Worm (Caenorhabditis elegans): Measurements from ENCODE around the gene B0524.2.

The B0524.2 gene

DNA sequence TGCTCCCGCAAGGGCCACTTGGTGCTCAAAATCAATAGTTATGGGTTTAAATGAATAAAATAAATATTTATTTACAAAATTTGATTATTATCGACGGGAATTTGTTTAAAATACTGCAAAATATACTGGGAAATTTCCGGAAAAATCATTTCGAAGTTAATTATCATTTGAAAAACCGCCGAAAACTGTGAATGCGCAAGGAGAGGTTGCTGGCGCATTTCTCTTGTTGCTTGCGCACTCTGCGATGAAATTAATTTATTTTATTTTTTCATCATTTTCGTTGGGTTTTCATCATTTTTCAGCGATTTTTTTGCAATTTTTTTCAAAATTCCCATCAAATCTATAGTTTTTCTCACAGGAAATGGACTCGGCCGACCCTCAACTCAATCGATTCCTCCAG, 34.3 kb upstream of the B0524.2 start, which contains the start of gene ddp-1 (continued):
- TF ChIP-seq unc-39 (tag; optimal IDR thresholded peaks at IDR 0.05) (no peak), aly-2 (tag; optimal IDR thresholded peaks at IDR 0.05) (peak; percentile 70), tbx-2 (tag; optimal IDR thresholded peaks at IDR 0.05) (peak; percentile 93), snpc-4 (tag; optimal IDR thresholded peaks at IDR 0.05) (peak; percentile 86), nhr-67 (tag; optimal IDR thresholded peaks at IDR 0.05) (no peak), nhr-28 (tag; optimal IDR thresholded peaks at IDR 0.05) (peak; percentile 75), nhr-25 (tag; optimal IDR thresholded peaks at IDR 0.05) (peak; percentile 76), elt-2 (tag; optimal IDR thresholded peaks at IDR 0.05) (peak; percentile 66), daf-12 (tag; optimal IDR thresholded peaks at IDR 0.05) (peak; percentile 4), nfya-1 (tag; optimal IDR thresholded peaks at IDR 0.05; ENCODE audit: insufficient read depth) (peak; percentile 94), nhr-12 (tag; optimal IDR thresholded peaks at IDR 0.05) (no peak), elt-1 (tag; optimal IDR thresholded peaks at IDR 0.05) (peak; percentile 38), lin-39 (tag; optimal IDR thresholded peaks at IDR 0.05) (peak; percentile 73), fkh-2 (tag; optimal IDR thresholded peaks at IDR 0.05) (no peak), zag-1 (tag; optimal IDR thresholded peaks at IDR 0.05) (peak; percentile 45), ZK546.5 (tag; optimal IDR thresholded peaks at IDR 0.05) (peak; percentile 64), lsy-12 (tag; optimal IDR thresholded peaks at IDR 0.05) (peak; percentile 93), nhr-11 (tag; optimal IDR thresholded peaks at IDR 0.05) (peak; percentile 50), nhr-237 (tag; optimal IDR thresholded peaks at IDR 0.05) (no peak), nhr-23 (tag; optimal IDR thresholded peaks at IDR 0.05) (peak; percentile 98), ztf-11 (tag; optimal IDR thresholded peaks at IDR 0.05) (no peak), jun-1 (tag; optimal IDR thresholded peaks at IDR 0.05) (peak; percentile 88)

DNA sequence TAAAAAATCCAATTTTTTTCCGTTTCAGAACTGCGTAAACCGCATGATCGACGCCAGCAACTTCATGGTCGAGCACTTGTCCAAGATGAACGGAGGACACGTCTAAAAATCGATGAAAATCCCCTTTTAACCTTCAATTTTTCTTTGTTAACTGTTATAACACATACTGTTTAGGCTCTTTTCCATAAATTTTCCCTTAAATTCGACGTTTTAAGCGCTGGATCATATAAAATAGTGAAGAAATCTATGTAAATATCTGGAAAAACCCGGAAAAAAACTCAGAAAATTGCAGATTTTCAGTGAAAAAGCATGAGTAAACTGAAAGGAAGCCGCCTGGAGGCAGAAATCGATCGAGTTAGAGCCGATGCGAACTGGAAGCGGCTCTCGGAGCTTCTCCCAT, 33.7 kb upstream of the B0524.2 start, which contains the start of gene ttc-7:
Gene ttc-7 (plus strand): TSS at position 301 of the 400 bp plus-strand sequence.
- TF ChIP-seq fos-1 (tag; optimal IDR thresholded peaks at IDR 0.05): no peak
- TF ChIP-seq jun-1 (tag; optimal IDR thresholded peaks at IDR 0.05): no peak
- no peak for TF ChIP-seq ama-1 (optimal IDR thresholded peaks at IDR 0.05)
- no peak for TF ChIP-seq R02D3.7 (tag; optimal IDR thresholded peaks at IDR 0.05)
- no peak for TF ChIP-seq elt-1 (tag; optimal IDR thresholded peaks at IDR 0.05)
- TF ChIP-seq elt-3 (tag; optimal IDR thresholded peaks at IDR 0.05): no peak
- TF ChIP-seq zag-1 (tag; optimal IDR thresholded peaks at IDR 0.05): no peak
- no peak for TF ChIP-seq nfya-1 (tag; optimal IDR thresholded peaks at IDR 0.05; ENCODE audit: insufficient read depth)
- no peak for TF ChIP-seq snpc-4 (tag; optimal IDR thresholded peaks at IDR 0.05)
- no peak for TF ChIP-seq nhr-67 (tag; optimal IDR thresholded peaks at IDR 0.05)
- no peak for TF ChIP-seq nhr-12 (tag; optimal IDR thresholded peaks at IDR 0.05)
- no peak for TF ChIP-seq pqm-1 (tag; optimal IDR thresholded peaks at IDR 0.05)
- TF ChIP-seq nhr-77 (tag; optimal IDR thresholded peaks at IDR 0.05): no peak
- no peak for TF ChIP-seq ceh-82 (tag; optimal IDR thresholded peaks at IDR 0.05)
- TF ChIP-seq eor-1 (tag; optimal IDR thresholded peaks at IDR 0.05): no peak
- no peak for TF ChIP-seq nhr-76 (tag; optimal IDR thresholded peaks at IDR 0.05)
- TF ChIP-seq nhr-25 (tag; optimal IDR thresholded peaks at IDR 0.05): no peak
- TF ChIP-seq mdl-1 (tag; optimal IDR thresholded peaks at IDR 0.05): no peak

DNA sequence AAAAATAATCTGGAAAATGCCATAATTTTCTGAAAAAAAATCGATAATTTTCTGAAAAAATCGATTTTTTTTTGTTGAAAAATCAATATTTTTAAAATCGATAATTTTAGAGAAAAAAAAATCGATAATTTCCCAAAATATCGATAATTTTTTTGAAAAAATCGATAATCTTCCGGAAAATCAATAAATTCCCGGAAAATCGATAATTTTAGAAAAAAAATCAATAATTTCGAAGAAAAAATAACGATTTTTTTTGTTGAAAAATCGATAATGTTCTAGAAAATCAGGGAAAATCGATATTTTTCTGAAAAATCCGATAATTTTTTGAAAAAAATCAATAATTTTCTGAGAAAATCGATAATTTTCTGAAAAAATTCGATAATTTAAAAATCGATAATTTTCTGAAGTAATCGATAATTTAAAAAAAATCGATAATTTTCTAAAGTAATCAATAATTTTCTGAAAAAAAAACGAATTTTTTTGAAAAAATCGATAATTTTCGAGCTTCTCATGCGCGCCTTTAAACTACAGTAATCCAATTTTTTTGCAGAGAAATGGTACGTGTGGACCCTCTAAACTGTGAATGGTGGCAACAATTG, 17.5 kb upstream of the B0524.2 start:
- TF ChIP-seq ceh-28 (tag; optimal IDR thresholded peaks at IDR 0.05) (peak; percentile 98), eor-1 (tag; optimal IDR thresholded peaks at IDR 0.05) (no peak)

DNA sequence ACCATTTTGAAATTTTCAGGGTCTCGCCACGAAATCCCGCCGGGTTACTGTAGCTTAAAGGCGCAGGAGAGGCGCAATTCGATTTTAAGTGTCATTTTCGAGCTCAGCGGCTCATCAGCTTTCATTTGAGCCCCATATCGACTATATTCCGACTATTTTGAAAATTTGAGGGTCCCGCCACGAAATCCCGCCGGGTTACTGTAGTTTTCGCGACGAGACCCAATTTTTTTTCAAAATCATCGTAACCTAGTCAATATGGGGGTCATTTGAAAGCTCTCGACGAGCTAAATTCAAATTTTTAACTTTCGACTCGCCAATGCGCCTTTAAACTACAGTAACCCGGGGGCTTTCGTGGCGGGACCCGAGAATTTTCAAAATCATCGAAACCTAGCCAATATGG, 16.7 kb upstream of the B0524.2 start:
- TF ChIP-seq unc-39 (tag; optimal IDR thresholded peaks at IDR 0.05) (no peak), elt-3 (tag; optimal IDR thresholded peaks at IDR 0.05) (no peak), unc-62 (GFP tag; optimal IDR thresholded peaks at IDR 0.05) (no peak)

DNA sequence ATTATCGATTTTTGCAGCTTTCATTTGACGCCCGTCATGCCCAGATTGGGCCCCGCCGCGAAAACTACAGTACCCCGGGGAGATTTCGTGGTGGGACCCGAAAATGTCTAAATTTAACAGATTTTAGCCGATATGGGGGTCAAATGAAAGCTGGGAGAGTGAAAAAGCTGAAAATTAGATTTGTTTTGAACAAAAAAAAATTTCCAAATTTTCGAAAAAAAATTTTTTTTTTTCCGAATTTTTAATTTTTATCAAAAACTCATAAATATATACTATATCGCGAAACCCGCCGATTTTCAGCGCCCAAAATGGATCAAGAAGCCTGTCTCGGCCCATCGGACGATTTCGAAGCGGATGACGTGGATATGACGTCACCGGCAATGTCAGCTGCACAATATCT, 15.8 kb upstream of the B0524.2 start, which contains the start of gene smi-1:
Gene smi-1 (plus strand): TSS at position 301 of the 400 bp plus-strand sequence.
- TF ChIP-seq ama-1 (optimal IDR thresholded peaks at IDR 0.05): no peak
